Fruit fly (Drosophila melanogaster) whole organism, adult: Measurements from ENCODE around the gene Sas-4.

Experiments used
- CG11617 ChIP-seq: fragments of 200-800 bp; sonication (Bioruptor generic); optimal IDR thresholded peaks from 2 replicates; lab custom pipeline; 2017; ENCODE audit warnings: mild to moderate bottlenecking, missing biosample characterization, missing genetic modification reagents, missing genetic modification characterization
- CG12768 ChIP-seq: fragments of 200-800 bp; sonication (Bioruptor generic); optimal IDR thresholded peaks from 2 replicates; lab custom pipeline; 2017; ENCODE audit warnings: missing biosample characterization, missing genetic modification characterization, mild to moderate bottlenecking, moderate library complexity, missing genetic modification reagents
- CG14711 ChIP-seq: fragments of 200-800 bp; sonication (Bioruptor generic); optimal IDR thresholded peaks from 2 replicates; lab custom pipeline; 2018; ENCODE audit warnings: missing biosample characterization, mild to moderate bottlenecking, missing genetic modification characterization, moderate library complexity
- CG33017 ChIP-seq: fragments of 200-800 bp; sonication (Bioruptor generic); optimal IDR thresholded peaks from 2 replicates; lab custom pipeline; 2018; ENCODE audit warnings: missing biosample characterization, mild to moderate bottlenecking, missing genetic modification characterization, moderate library complexity
- CG7045 ChIP-seq: fragments of 200-800 bp; sonication (Bioruptor generic); optimal IDR thresholded peaks from 2 replicates; lab custom pipeline; 2017; ENCODE audit warnings: missing biosample characterization, mild to moderate bottlenecking, missing genetic modification characterization
- cic ChIP-seq: fragments of 200-800 bp; sonication (Bioruptor generic); optimal IDR thresholded peaks from 2 replicates; lab custom pipeline; 2017; ENCODE audit warnings: missing biosample characterization, mild to moderate bottlenecking, missing genetic modification characterization, moderate library complexity
- cnc ChIP-seq, 2 experiments: fragments of >200 bp; optimal IDR thresholded peaks; 2 replicates each; lab custom pipeline; 2017
- pad ChIP-seq: fragments of 200-800 bp; sonication (Bioruptor generic); optimal IDR thresholded peaks from 3 replicates; lab custom pipeline; 2017; ENCODE audit warnings: missing biosample characterization, missing genetic modification characterization, mild to moderate bottlenecking, moderate library complexity, missing genetic modification reagents
- tj ChIP-seq: fragments of 200-800 bp; sonication (Bioruptor generic); optimal IDR thresholded peaks from 3 replicates; lab custom pipeline; 2017; ENCODE audit warnings: missing biosample characterization, mild to moderate bottlenecking, missing genetic modification characterization, moderate library complexity

DNA sequence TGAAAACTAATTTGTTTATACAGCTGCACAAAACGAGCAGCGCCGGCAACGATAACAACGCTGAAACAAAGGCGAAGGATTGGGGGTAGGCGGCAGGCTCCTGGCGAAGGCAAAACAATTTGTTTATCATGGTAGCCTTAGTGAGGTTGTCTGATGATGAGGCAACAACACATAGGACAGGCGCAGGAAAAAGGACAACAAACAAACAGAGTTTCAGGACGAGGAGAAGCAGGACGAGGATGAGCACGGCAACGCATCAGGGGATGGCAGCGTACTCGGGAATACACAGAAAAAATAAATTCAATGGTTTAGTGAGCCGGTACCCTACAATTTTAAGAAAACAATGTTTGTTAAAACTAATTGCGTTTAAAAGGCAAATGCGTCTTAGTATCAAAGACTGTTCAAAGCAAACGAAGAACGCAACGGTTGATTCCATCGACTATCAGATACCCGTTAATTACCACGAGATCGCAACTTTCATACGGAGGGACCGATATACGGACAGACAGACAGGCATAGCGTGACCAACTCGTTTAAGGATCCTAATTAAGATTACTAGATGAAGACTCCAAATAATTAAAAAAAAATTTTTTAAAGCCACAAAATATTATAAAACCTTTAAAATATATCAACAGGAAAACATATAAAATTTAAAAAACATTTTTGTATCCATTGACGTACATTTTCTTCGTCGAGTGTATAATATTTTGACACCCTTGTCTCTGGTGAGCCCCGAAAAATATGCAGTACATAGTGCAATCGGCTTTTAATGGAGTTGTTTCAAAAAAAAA lies 16.3 kb upstream of the Sas-4 start:
- no peak for TF ChIP-seq CG12768
- no peak for TF ChIP-seq cnc (optimal IDR thresholded peaks at IDR 0.05; lab: Kevin White, UChicago)
- TF ChIP-seq tj (GFP tag; lab: Kevin White, UChicago), result no peak
- TF ChIP-seq CG14711 (tag; lab: Kevin White, UChicago), result no peak
- no peak for TF ChIP-seq CG33017
- no peak for TF ChIP-seq CG7045
- no peak for TF ChIP-seq CG11617 (GFP tag; lab: Kevin White, UChicago)
- TF ChIP-seq cic (GFP tag; lab: Kevin White, UChicago), result no peak
- no peak for TF ChIP-seq pad (GFP tag; lab: Kevin White, UChicago)
